Fruit fly (Drosophila melanogaster): ENCODE measurements around the gene CG17271.

The CG17271 gene

dm6 chr3R:20836257-20836856, 14.7 kb upstream of the CG17271 start (continued):
- TF ChIP-seq CG11093 (GFP tag; IDR thresholded peaks at IDR 0.05) (no peak), ken (GFP tag; IDR thresholded peaks at IDR 0.05) (no peak), CG11560 (tag; IDR thresholded peaks at IDR 0.05) (no peak), fd3F (GFP tag; optimal IDR thresholded peaks at IDR 0.05) (no peak), CG17385 (GFP tag; optimal IDR thresholded peaks at IDR 0.05) (peak; percentile 7), CG30403 (GFP tag; optimal IDR thresholded peaks at IDR 0.05) (peak; percentile 9), CG17361 (GFP tag; IDR thresholded peaks at IDR 0.05) (0 out of 3 replicates have a peak, but pooled peaks have one; percentile 18), CG9609 (GFP tag; optimal IDR thresholded peaks at IDR 0.05) (no peak), Hmr (GFP tag; optimal IDR thresholded peaks at IDR 0.05) (peak; percentile 7), exex (tag; optimal IDR thresholded peaks at IDR 0.05) (no peak), nerfin-2 (GFP tag; IDR thresholded peaks at IDR 0.05; ENCODE audit: partially characterized antibody) (no peak), CG14441 (GFP tag; IDR thresholded peaks at IDR 0.05) (peak; percentile 11; the same call in 1 of the 2 replicates), gem (tag; optimal IDR thresholded peaks at IDR 0.05) (peak; percentile 58), CG13775 (GFP tag; optimal IDR thresholded peaks at IDR 0.05) (peak; percentile 11), CG10274 (GFP tag; optimal IDR thresholded peaks at IDR 0.05) (no peak), Atf3 (GFP tag; optimal IDR thresholded peaks at IDR 0.05) (no peak), bcd (GFP tag; optimal IDR thresholded peaks at IDR 0.05) (peak; percentile 5), usp (GFP tag; optimal IDR thresholded peaks at IDR 0.05) (no peak), CG15696 (tag; optimal IDR thresholded peaks at IDR 0.05) (no peak), CG1233 (GFP tag; optimal IDR thresholded peaks at IDR 0.05) (peak; percentile 1), CG4820 (GFP tag; optimal IDR thresholded peaks at IDR 0.05) (no peak), CG4730 (GFP tag; IDR thresholded peaks at IDR 0.05) (0 out of 2 replicates have a peak, but pooled peaks have one; percentile 5), Hr39 (optimal IDR thresholded peaks at IDR 0.05) (no peak), twi (tag; optimal IDR thresholded peaks at IDR 0.05) (no peak), pan (optimal IDR thresholded peaks at IDR 0.05) (no peak), pan (GFP tag; optimal IDR thresholded peaks at IDR 0.05 in 1 of 2, IDR thresholded peaks at IDR 0.05 in 1 of 2) (no peak), hbn (GFP tag; IDR thresholded peaks at IDR 0.05; ENCODE audit: partially characterized antibody) (no peak), CoRest (tag; optimal IDR thresholded peaks at IDR 0.05) (peak; percentile 33), Dfd (GFP tag; optimal IDR thresholded peaks at IDR 0.05) (no peak), pnt (GFP tag; optimal IDR thresholded peaks at IDR 0.05) (no peak), CG3281 (GFP tag; optimal IDR thresholded peaks at IDR 0.05) (peak; percentile 3), dmrt99B (tag; optimal IDR thresholded peaks at IDR 0.05) (peak; percentile 21), row (GFP tag; IDR thresholded peaks at IDR 0.05) (peak; percentile 48), CG2116 (GFP tag; optimal IDR thresholded peaks at IDR 0.05) (no peak), HHEX (GFP tag; optimal IDR thresholded peaks at IDR 0.05) (peak; percentile 22), bsh (GFP tag; optimal IDR thresholded peaks at IDR 0.05) (peak in 1 of 2 experiments; percentile 26), grau (tag; optimal IDR thresholded peaks at IDR 0.05) (peak; percentile 50), CG8359 (GFP tag; optimal IDR thresholded peaks at IDR 0.05; ENCODE audit: borderline replicate concordance) (no peak), GATAe (GFP tag; conservative IDR thresholded peaks at IDR 0.05) (no peak), pho (GFP tag; optimal IDR thresholded peaks at IDR 0.05) (no peak), CG16815 (GFP tag; optimal IDR thresholded peaks at IDR 0.05) (peak; percentile 10), odd (GFP tag; optimal IDR thresholded peaks at IDR 0.05) (peak; percentile 1), slp2 (GFP tag; optimal IDR thresholded peaks at IDR 0.05) (no peak), peb (GFP tag; IDR thresholded peaks at IDR 0.05) (no peak), pros (GFP tag; optimal IDR thresholded peaks at IDR 0.05) (no peak)
